Fruit fly (Drosophila melanogaster): ENCODE data around the gene Aven.

dm6 chrX:12675284-12675683, 45.8 kb upstream of the Aven start:
- peak; percentile 56 for TF ChIP-seq CG9139 (GFP tag; optimal IDR thresholded peaks at IDR 0.05)
- no peak for TF ChIP-seq Ets21C (GFP tag; optimal IDR thresholded peaks at IDR 0.05)

Data from whole organism, prepupa.